Fruit fly (Drosophila melanogaster) whole organism, embryonic: ENCODE results near the gene kis.

Experiments used
- Adf1 ChIP-seq: fragments of 200-800 bp; sonication (Bioruptor generic); IDR thresholded peaks from 2 replicates; pipeline ENCODE4 v1.3.6; 2022; ENCODE audit warnings: missing biosample characterization, missing genetic modification characterization
- BtbVII ChIP-seq: fragments of 200-800 bp; sonication (Bioruptor generic); optimal IDR thresholded peaks from 3 replicates; lab custom pipeline; 2017; ENCODE audit warnings: missing biosample characterization, mild to moderate bottlenecking, missing genetic modification characterization
- CG1024 ChIP-seq: fragments of 200-800 bp; sonication (Bioruptor generic); IDR thresholded peaks from 2 replicates; pipeline ENCODE4 v1.3.6; 2022; ENCODE audit warnings: missing biosample characterization, missing genetic modification characterization
- CG11398 ChIP-seq: fragments of 200-800 bp; sonication (Bioruptor generic); optimal IDR thresholded peaks from 2 replicates; lab custom pipeline; 2016; ENCODE audit warnings: missing biosample characterization, missing genetic modification characterization
- CG11723 ChIP-seq: fragments of 200-800 bp; sonication (Bioruptor generic); optimal IDR thresholded peaks from 2 replicates; lab custom pipeline; 2017; ENCODE audit warnings: missing biosample characterization, mild to moderate bottlenecking, missing genetic modification characterization
- CG12219 ChIP-seq: fragments of 200-800 bp; sonication (Bioruptor generic); optimal IDR thresholded peaks from 3 replicates; lab custom pipeline; 2018; ENCODE audit warnings: missing biosample characterization, mild to moderate bottlenecking, missing genetic modification characterization
- CG12659 ChIP-seq: fragments of 200-800 bp; sonication (Bioruptor generic); optimal IDR thresholded peaks from 3 replicates; lab custom pipeline; 2017; ENCODE audit warnings: mild to moderate bottlenecking, missing biosample characterization, missing genetic modification reagents, missing genetic modification characterization
- CG13424 ChIP-seq: fragments of 200-800 bp; sonication (Bioruptor generic); optimal IDR thresholded peaks from 2 replicates; lab custom pipeline; 2019; ENCODE audit warnings: missing biosample characterization, mild to moderate bottlenecking, missing genetic modification characterization, moderate library complexity
- CG13624 ChIP-seq: fragments of 200-800 bp; sonication (Bioruptor generic); optimal IDR thresholded peaks from 2 replicates; lab custom pipeline; 2016; ENCODE audit warnings: missing biosample characterization, missing genetic modification characterization
- CG15073 ChIP-seq: fragments of 200-800 bp; sonication (Bioruptor generic); optimal IDR thresholded peaks from 2 replicates; lab custom pipeline; 2016; ENCODE audit warnings: missing biosample characterization, missing genetic modification characterization
- CG17385 ChIP-seq: fragments of 200-800 bp; sonication (Bioruptor generic); optimal IDR thresholded peaks from 3 replicates; lab custom pipeline; 2018; ENCODE audit warnings: missing biosample characterization, mild to moderate bottlenecking, missing genetic modification characterization
- CG1792 ChIP-seq: fragments of 200-800 bp; sonication (Bioruptor generic); optimal IDR thresholded peaks from 2 replicates; lab custom pipeline; 2016; ENCODE audit warnings: missing biosample characterization, missing genetic modification characterization
- CG18262 ChIP-seq: fragments of 200-800 bp; optimal IDR thresholded peaks from 3 replicates; lab custom pipeline; 2019; ENCODE audit warnings: missing biosample characterization, mild to moderate bottlenecking, missing genetic modification characterization, moderate library complexity
- CG1832 ChIP-seq: fragments of 200-800 bp; sonication (Bioruptor generic); optimal IDR thresholded peaks from 2 replicates; lab custom pipeline; 2017; ENCODE audit warnings: missing biosample characterization, mild to moderate bottlenecking, missing genetic modification characterization, inconsistent platforms
- CG18619 ChIP-seq: fragments of 200-800 bp; sonication (Bioruptor generic); optimal IDR thresholded peaks from 3 replicates; lab custom pipeline; 2017; ENCODE audit warnings: missing biosample characterization, mild to moderate bottlenecking, missing genetic modification characterization
- CG31365 ChIP-seq: fragments of 200-800 bp; sonication (Bioruptor generic); optimal IDR thresholded peaks from 2 replicates; lab custom pipeline; 2018; ENCODE audit warnings: missing biosample characterization, mild to moderate bottlenecking, missing genetic modification characterization
- CG3163 ChIP-seq: fragments of 200-800 bp; sonication (Bioruptor generic); optimal IDR thresholded peaks from 3 replicates; lab custom pipeline; 2016; ENCODE audit warnings: missing biosample characterization, missing genetic modification characterization
- CG33213 ChIP-seq: fragments of 200-800 bp; sonication (Bioruptor generic); optimal IDR thresholded peaks from 3 replicates; lab custom pipeline; 2016; ENCODE audit warnings: missing biosample characterization, missing genetic modification characterization
- CG4707 ChIP-seq: fragments of 200-800 bp; sonication (Bioruptor generic); optimal IDR thresholded peaks from 2 replicates; lab custom pipeline; 2018; ENCODE audit warnings: missing biosample characterization, mild to moderate bottlenecking, missing genetic modification characterization, moderate library complexity
- CG7987 ChIP-seq: fragments of 200-800 bp; sonication (Bioruptor generic); optimal IDR thresholded peaks from 2 replicates; lab custom pipeline; 2018; ENCODE audit warnings: missing biosample characterization, mild to moderate bottlenecking, missing genetic modification characterization, moderate library complexity
- CG8281 ChIP-seq: fragments of 200-800 bp; sonication (Bioruptor generic); optimal IDR thresholded peaks from 2 replicates; lab custom pipeline; 2018; ENCODE audit warnings: missing biosample characterization, mild to moderate bottlenecking, missing genetic modification characterization, moderate library complexity
- CG8924 ChIP-seq: fragments of 200-800 bp; optimal IDR thresholded peaks from 3 replicates; lab custom pipeline; 2019; ENCODE audit warnings: missing biosample characterization, mild to moderate bottlenecking, missing genetic modification characterization, moderate library complexity
- CoRest ChIP-seq: fragments of 200-800 bp; sonication (Bioruptor generic); optimal IDR thresholded peaks from 3 replicates; lab custom pipeline; 2018; ENCODE audit warnings: missing biosample characterization, mild to moderate bottlenecking, missing genetic modification characterization, moderate library complexity
- D ChIP-seq, 2 experiments: fragments of 200-800 bp in 1 of 2; fragments of >200 bp in 1 of 2; sonication (Bioruptor generic) in 1 of 2; optimal IDR thresholded peaks; 2 replicates in 1 of 2; 3 replicates in 1 of 2; lab custom pipeline; 2017; ENCODE audit warnings: mild to moderate bottlenecking in 1 of 2, missing biosample characterization in 1 of 2, missing genetic modification characterization in 1 of 2, missing genetic modification reagents in 1 of 2
- Dbx ChIP-seq: fragments of 200-800 bp; sonication (Bioruptor generic); IDR thresholded peaks from 3 replicates; pipeline ENCODE4 v1.3.6; 2022; ENCODE audit warnings: missing biosample characterization, missing genetic modification characterization
- Deaf1 ChIP-seq: fragments of 200-800 bp; optimal IDR thresholded peaks from 3 replicates; lab custom pipeline; 2019; ENCODE audit warnings: missing biosample characterization, mild to moderate bottlenecking, missing genetic modification characterization, moderate library complexity
- Fer1 ChIP-seq: fragments of 200-800 bp; sonication (Bioruptor generic); optimal IDR thresholded peaks from 2 replicates; lab custom pipeline; 2017; ENCODE audit warnings: missing biosample characterization, mild to moderate bottlenecking, missing genetic modification characterization
- HLHmδ ChIP-seq: fragments of 200-800 bp; sonication (Bioruptor generic); optimal IDR thresholded peaks from 2 replicates; lab custom pipeline; 2018; ENCODE audit warnings: missing biosample characterization, mild to moderate bottlenecking, missing genetic modification characterization, moderate library complexity
- Hand ChIP-seq: fragments of 200-800 bp; sonication (Bioruptor generic); optimal IDR thresholded peaks from 2 replicates; lab custom pipeline; 2017; ENCODE audit warnings: mild to moderate bottlenecking, missing biosample characterization, missing genetic modification reagents, missing genetic modification characterization
- Hr78 ChIP-seq, 2 experiments: fragments of 200-800 bp in 1 of 2; fragments of >200 bp in 1 of 2; sonication (Bioruptor generic) in 1 of 2; optimal IDR thresholded peaks; 2 replicates each; lab custom pipeline; 2017 to 2019; ENCODE audit warnings: missing biosample characterization in 2 of 2, missing genetic modification characterization in 2 of 2, mild to moderate bottlenecking in 1 of 2, moderate library complexity in 1 of 2
- Max ChIP-seq: fragments of 200-800 bp; sonication (Bioruptor generic); optimal IDR thresholded peaks from 2 replicates; lab custom pipeline; 2016; ENCODE audit warnings: missing biosample characterization, mild to moderate bottlenecking, missing genetic modification characterization
- Mes4 ChIP-seq: fragments of 200-800 bp; sonication (Bioruptor generic); optimal IDR thresholded peaks from 2 replicates; lab custom pipeline; 2016; ENCODE audit warnings: missing biosample characterization, missing genetic modification characterization
- Pdp1 ChIP-seq, 2 experiments: fragments of 200-800 bp; sonication (Bioruptor generic); optimal IDR thresholded peaks; 3 replicates each; lab custom pipeline; 2016; ENCODE audit warnings: missing biosample characterization in 2 of 2, missing genetic modification characterization in 2 of 2, mild to moderate bottlenecking in 1 of 2, moderate library complexity in 1 of 2
- YL-1 ChIP-seq: fragments of 200-800 bp; sonication (Bioruptor generic); optimal IDR thresholded peaks from 3 replicates; lab custom pipeline; 2017; ENCODE audit warnings: missing biosample characterization, mild to moderate bottlenecking, missing genetic modification characterization
- ac ChIP-seq: fragments of 200-800 bp; sonication (Bioruptor generic); optimal IDR thresholded peaks from 3 replicates; lab custom pipeline; 2017; ENCODE audit warnings: missing biosample characterization, mild to moderate bottlenecking, missing genetic modification characterization
- caup ChIP-seq: fragments of 200-800 bp; sonication (Bioruptor generic); optimal IDR thresholded peaks from 3 replicates; lab custom pipeline; 2017; ENCODE audit warnings: missing biosample characterization, mild to moderate bottlenecking, missing genetic modification characterization, moderate library complexity; ENCODE audit not compliant: severe bottlenecking
- cg ChIP-seq: fragments of 200-800 bp; sonication (Bioruptor generic); optimal IDR thresholded peaks from 3 replicates; lab custom pipeline; 2019; ENCODE audit warnings: missing biosample characterization, mild to moderate bottlenecking, missing genetic modification characterization, moderate library complexity
- chif ChIP-seq, 2 experiments: fragments of 200-800 bp; sonication (Bioruptor generic); optimal IDR thresholded peaks; 3 replicates each; lab custom pipeline; 2016; ENCODE audit warnings: missing biosample characterization in 2 of 2, missing genetic modification characterization in 2 of 2
- chinmo ChIP-seq: fragments of 200-800 bp; sonication (Bioruptor generic); IDR thresholded peaks from 4 replicates; pipeline ENCODE4 v1.3.6; 2022; ENCODE audit warnings: missing biosample characterization, missing genetic modification characterization; ENCODE audit not compliant: partially characterized antibody
- dysf ChIP-seq: fragments of 200-800 bp; sonication (Bioruptor generic); IDR thresholded peaks from 3 replicates; pipeline ENCODE4 v1.3.6; 2022; ENCODE audit warnings: missing biosample characterization, missing genetic modification characterization
- esg ChIP-seq: fragments of 200-800 bp; sonication (Bioruptor generic); conservative IDR thresholded peaks from 2 replicates; pipeline ENCODE4 v1.3.6; 2022; ENCODE audit warnings: missing biosample characterization, missing genetic modification characterization
- gem ChIP-seq: fragments of 200-800 bp; sonication (Bioruptor generic); optimal IDR thresholded peaks from 2 replicates; lab custom pipeline; 2019; ENCODE audit warnings: missing biosample characterization, mild to moderate bottlenecking, missing genetic modification characterization, moderate library complexity
- gfzf ChIP-seq: fragments of 200-800 bp; sonication (Bioruptor generic); optimal IDR thresholded peaks from 2 replicates; lab custom pipeline; 2016; ENCODE audit warnings: missing biosample characterization, mild to moderate bottlenecking, missing genetic modification characterization, moderate library complexity
- gsb-n ChIP-seq: fragments of 200-800 bp; sonication (Bioruptor generic); optimal IDR thresholded peaks from 3 replicates; lab custom pipeline; 2018; ENCODE audit warnings: missing biosample characterization, mild to moderate bottlenecking, missing genetic modification characterization
- pita ChIP-seq: fragments of 200-800 bp; sonication (Bioruptor generic); optimal IDR thresholded peaks from 2 replicates; lab custom pipeline; 2017; ENCODE audit warnings: missing biosample characterization, mild to moderate bottlenecking, missing genetic modification characterization
- pros ChIP-seq: fragments of 200-800 bp; sonication (Bioruptor generic); optimal IDR thresholded peaks from 3 replicates; lab custom pipeline; 2019; ENCODE audit warnings: missing biosample characterization, mild to moderate bottlenecking, missing genetic modification characterization, moderate library complexity
- schlank ChIP-seq: fragments of 200-800 bp; sonication (Bioruptor generic); optimal IDR thresholded peaks from 2 replicates; lab custom pipeline; 2018; ENCODE audit warnings: missing biosample characterization, mild to moderate bottlenecking, missing genetic modification characterization
- unpg ChIP-seq: fragments of 200-800 bp; sonication (Bioruptor generic); optimal IDR thresholded peaks from 3 replicates; lab custom pipeline; 2018; ENCODE audit warnings: missing biosample characterization, mild to moderate bottlenecking, missing genetic modification characterization, moderate library complexity

The kis gene

dm6 chr2L:220509-220908 is 30.1 kb downstream of the kis start:
- TF ChIP-seq Mes4 (GFP tag; lab: Kevin White, UChicago) (peak; percentile 24), Fer1 (GFP tag; lab: Kevin White, UChicago) (peak; percentile 29), ac (GFP tag; lab: Kevin White, UChicago) (peak; percentile 47), Dbx (GFP tag; lab: Robert Waterston, UW) (0 out of 3 replicates have a peak, but pooled peaks have one; percentile 29), CG4707 (GFP tag; lab: Kevin White, UChicago) (peak; percentile 58), Max (GFP tag; lab: Kevin White, UChicago) (no peak), YL-1 (GFP tag; lab: Kevin White, UChicago) (peak; percentile 17), gsb-n (tag; lab: Kevin White, UChicago) (peak; percentile 34), Hr78 (GFP tag; optimal IDR thresholded peaks at IDR 0.05; lab: Kevin White, UChicago) (no peak), gem (tag; lab: Kevin White, UChicago) (peak; percentile 21), CG18619 (GFP tag; lab: Kevin White, UChicago) (peak; percentile 13), CG7987 (GFP tag; lab: Kevin White, UChicago) (peak; percentile 39), HLHmδ (peak; percentile 2), chinmo (GFP tag; lab: Robert Waterston, UW) (peak; percentile 74; the same call in 1 of the 4 replicates), CG8924 (tag; lab: Kevin White, UChicago) (peak; percentile 55), CG12219 (GFP tag; lab: Kevin White, UChicago) (no peak), gfzf (GFP tag; lab: Kevin White, UChicago) (no peak), unpg (GFP tag; lab: Kevin White, UChicago) (peak; percentile 18), Deaf1 (tag; lab: Kevin White, UChicago) (peak; percentile 83), pros (GFP tag; lab: Kevin White, UChicago) (peak; percentile 93), CG8281 (tag; lab: Kevin White, UChicago) (peak; percentile 33), CoRest (peak; percentile 4), CG1832 (GFP tag; lab: Kevin White, UChicago) (peak; percentile 76), CG12659 (GFP tag; lab: Kevin White, UChicago) (peak; percentile 20), CG11723 (GFP tag; lab: Kevin White, UChicago) (peak; percentile 1), Hand (no peak), CG1792 (GFP tag; lab: Kevin White, UChicago) (peak; percentile 38), CG31365 (tag; lab: Kevin White, UChicago) (no peak), CG1024 (GFP tag; lab: Robert Waterston, UW) (peak; percentile 28; the same call in 1 of the 2 replicates), cg (peak; percentile 18), caup (GFP tag; lab: Kevin White, UChicago) (peak; percentile 4), CG18262 (tag; lab: Kevin White, UChicago) (peak; percentile 15), CG15073 (GFP tag; lab: Kevin White, UChicago) (no peak), D (optimal IDR thresholded peaks at IDR 0.05; lab: Kevin White, UChicago) (no peak), D (GFP tag; optimal IDR thresholded peaks at IDR 0.05; lab: Kevin White, UChicago) (peak; percentile 11), BtbVII (GFP tag; lab: Kevin White, UChicago) (peak; percentile 1), CG17385 (GFP tag; lab: Kevin White, UChicago) (peak; percentile 53), schlank (no peak), CG33213 (GFP tag; lab: Kevin White, UChicago) (peak; percentile 49), CG13424 (tag; lab: Kevin White, UChicago) (peak; percentile 8), chif (GFP tag; optimal IDR thresholded peaks at IDR 0.05; lab: Kevin White, UChicago) (peak in 1 of 2 experiments; percentile 10), CG11398 (peak; percentile 21), dysf (GFP tag; lab: Robert Waterston, UW) (0 out of 3 replicates have a peak, but pooled peaks have one; percentile 4), CG13624 (GFP tag; lab: Kevin White, UChicago) (peak; percentile 5), pita (no peak), Adf1 (GFP tag; lab: Robert Waterston, UW) (peak; percentile 16; the same call in 1 of the 2 replicates), CG3163 (GFP tag; lab: Kevin White, UChicago) (peak; percentile 5), Pdp1 (GFP tag; optimal IDR thresholded peaks at IDR 0.05; lab: Kevin White, UChicago) (peak in 1 of 2 experiments; percentile 60), esg (GFP tag; lab: Robert Waterston, UW) (no peak)
